Worm (Caenorhabditis elegans) whole organism, midembryonic: Measurements from ENCODE around the gene mrpl-40.

Experiments used
- T22C8.4 ChIP-seq: fragments of 200-800 bp; sonication (Bioruptor generic); IDR thresholded peaks from 2 replicates; pipeline ENCODE4 v1.3.6; 2022; ENCODE audit warnings: missing genetic modification characterization, missing compliant biosample characterization
- cog-1 ChIP-seq: sonication (generic microtip); optimal IDR thresholded peaks from 2 replicates; lab custom pipeline; 2016; ENCODE audit warnings: missing genetic modification characterization, missing compliant biosample characterization
- flt-1 ChIP-seq: fragments of 200-800 bp; sonication (Bioruptor generic); IDR thresholded peaks from 2 replicates; pipeline ENCODE4 v1.3.6; 2022; ENCODE audit warnings: missing genetic modification characterization, missing compliant biosample characterization
- klf-2 ChIP-seq: fragments of 200-800 bp; sonication (Bioruptor generic); conservative IDR thresholded peaks from 2 replicates; pipeline ENCODE4 v1.3.6; 2022; ENCODE audit warnings: missing genetic modification reagents, missing genetic modification characterization, missing compliant biosample characterization
- med-1 ChIP-seq: sonication (generic microtip); optimal IDR thresholded peaks from 2 replicates; lab custom pipeline; 2017; ENCODE audit warnings: missing genetic modification characterization, mild to moderate bottlenecking, missing compliant biosample characterization, antibody characterized with exemption, missing genetic modification reagents; ENCODE audit not compliant: insufficient read depth
- ref-1 ChIP-seq: fragments of 200-800 bp; sonication (Bioruptor generic); conservative IDR thresholded peaks from 2 replicates; pipeline ENCODE4 v1.3.6; 2022; ENCODE audit warnings: missing genetic modification reagents, missing genetic modification characterization, missing compliant biosample characterization
- tab-1 ChIP-seq: fragments of 200-800 bp; sonication (Bioruptor generic); IDR thresholded peaks from 2 replicates; pipeline ENCODE4 v1.3.6; 2022; ENCODE audit warnings: missing genetic modification characterization, missing compliant biosample characterization
- ztf-23 ChIP-seq: fragments of 200-800 bp; sonication (Bioruptor generic); IDR thresholded peaks from 2 replicates; pipeline ENCODE4 v1.3.6; 2022; ENCODE audit warnings: missing genetic modification reagents, missing genetic modification characterization, missing compliant biosample characterization
- ztf-29 ChIP-seq: fragments of 200-800 bp; sonication (Bioruptor generic); IDR thresholded peaks from 2 replicates; pipeline ENCODE4 v1.3.6; 2022; ENCODE audit warnings: missing genetic modification reagents, missing genetic modification characterization, missing compliant biosample characterization

mrpl-40 gene

ce11 chrIII:87183-87582 lies at the start of gene mrpl-40, which contains the start of gene F54C4.4:
Gene mrpl-40 (plus strand): TSS chrIII:87559.
Gene F54C4.4 (minus strand): TSS chrIII:87381.
- TF ChIP-seq flt-1 (GFP tag; lab: Robert Waterston, UW) (no peak), T22C8.4 (GFP tag; lab: Robert Waterston, UW) (peak; percentile 86), cog-1 (peak; percentile 33), ztf-29 (GFP tag; lab: Robert Waterston, UW) (no peak), tab-1 (GFP tag; lab: Robert Waterston, UW) (no peak), klf-2 (GFP tag; lab: Robert Waterston, UW) (no peak)

- TF ChIP-seq cog-1 (no peak), klf-2 (GFP tag; lab: Robert Waterston, UW) (no peak), T22C8.4 (GFP tag; lab: Robert Waterston, UW) (no peak)
Measured at ce11 chrIII:38117-38516, 49.2 kb upstream of the mrpl-40 start, which contains the start of gene clp-10. Gene clp-10 (minus strand): TSS chrIII:38217.

- TF ChIP-seq ref-1 (GFP tag; lab: Robert Waterston, UW) (no peak), med-1 (GFP tag; lab: Kevin White, UChicago) (no peak)
Measured at ce11 chrIII:39516-39915, 47.8 kb upstream of the mrpl-40 start.

ce11 chrIII:40580-41113 lies 46.7 kb upstream of the mrpl-40 start, which contains the start of gene col-88:
Gene col-88 (plus strand): TSS chrIII:41063.
- TF ChIP-seq flt-1 (GFP tag; lab: Robert Waterston, UW) (no peak), med-1 (GFP tag; lab: Kevin White, UChicago) (no peak), ref-1 (GFP tag; lab: Robert Waterston, UW) (no peak), T22C8.4 (GFP tag; lab: Robert Waterston, UW) (no peak), cog-1 (no peak), tab-1 (GFP tag; lab: Robert Waterston, UW) (no peak), klf-2 (GFP tag; lab: Robert Waterston, UW) (no peak), ztf-23 (GFP tag; lab: Robert Waterston, UW) (no peak), ztf-29 (GFP tag; lab: Robert Waterston, UW) (no peak)

ce11 chrIII:41484-41883 lies 45.9 kb upstream of the mrpl-40 start:
- TF ChIP-seq ztf-29 (GFP tag; lab: Robert Waterston, UW) (no peak), T22C8.4 (GFP tag; lab: Robert Waterston, UW) (no peak), tab-1 (GFP tag; lab: Robert Waterston, UW) (no peak), klf-2 (GFP tag; lab: Robert Waterston, UW) (no peak), cog-1 (no peak)

- TF ChIP-seq ztf-23 (GFP tag; lab: Robert Waterston, UW) (no peak), cog-1 (no peak), T22C8.4 (GFP tag; lab: Robert Waterston, UW) (no peak), klf-2 (GFP tag; lab: Robert Waterston, UW) (no peak), ref-1 (GFP tag; lab: Robert Waterston, UW) (no peak), flt-1 (GFP tag; lab: Robert Waterston, UW) (no peak), ztf-29 (GFP tag; lab: Robert Waterston, UW) (no peak), tab-1 (GFP tag; lab: Robert Waterston, UW) (no peak), med-1 (GFP tag; lab: Kevin White, UChicago) (no peak)
Measured at ce11 chrIII:42725-43124, 44.6 kb upstream of the mrpl-40 start.

- 0 out of 2 replicates have a peak, but pooled peaks have one; percentile 9 for TF ChIP-seq flt-1 (GFP tag; lab: Robert Waterston, UW)
- TF ChIP-seq ztf-29 (GFP tag; lab: Robert Waterston, UW) = no peak
Measured at ce11 chrIII:48329-48728, 39.0 kb upstream of the mrpl-40 start.

ce11 chrIII:49064-49463 lies 38.3 kb upstream of the mrpl-40 start:
- TF ChIP-seq klf-2 (GFP tag; lab: Robert Waterston, UW) (0 out of 2 replicates have a peak, but pooled peaks have one; percentile 39), ztf-29 (GFP tag; lab: Robert Waterston, UW) (no peak), ref-1 (GFP tag; lab: Robert Waterston, UW) (no peak), flt-1 (GFP tag; lab: Robert Waterston, UW) (no peak)

- TF ChIP-seq T22C8.4 (GFP tag; lab: Robert Waterston, UW) (no peak), klf-2 (GFP tag; lab: Robert Waterston, UW) (no peak), med-1 (GFP tag; lab: Kevin White, UChicago) (no peak), cog-1 (no peak), ztf-23 (GFP tag; lab: Robert Waterston, UW) (no peak), tab-1 (GFP tag; lab: Robert Waterston, UW) (no peak), ztf-29 (GFP tag; lab: Robert Waterston, UW) (no peak), flt-1 (GFP tag; lab: Robert Waterston, UW) (no peak), ref-1 (GFP tag; lab: Robert Waterston, UW) (no peak)
Measured at ce11 chrIII:50418-50817, 36.9 kb upstream of the mrpl-40 start.

- TF ChIP-seq ref-1 (GFP tag; lab: Robert Waterston, UW) (no peak), klf-2 (GFP tag; lab: Robert Waterston, UW) (no peak), tab-1 (GFP tag; lab: Robert Waterston, UW) (no peak), flt-1 (GFP tag; lab: Robert Waterston, UW) (no peak), cog-1 (no peak), ztf-23 (GFP tag; lab: Robert Waterston, UW) (no peak)
Measured at ce11 chrIII:51622-52021, 35.7 kb upstream of the mrpl-40 start.
